Fruit fly (Drosophila melanogaster) whole organism, embryonic: ENCODE results near the gene ClC-c.

ENCODE experiments used
- CG10543 ChIP-seq: fragments of 200-800 bp; sonication (Bioruptor generic); optimal IDR thresholded peaks from 3 replicates; lab custom pipeline; 2017; ENCODE audit warnings: missing biosample characterization, mild to moderate bottlenecking, missing genetic modification characterization, moderate library complexity
- CG10979 ChIP-seq: fragments of 200-800 bp; sonication (Bioruptor generic); optimal IDR thresholded peaks from 2 replicates; lab custom pipeline; 2018; ENCODE audit warnings: missing biosample characterization, mild to moderate bottlenecking, missing genetic modification characterization, moderate library complexity
- CG11723 ChIP-seq: fragments of 200-800 bp; sonication (Bioruptor generic); optimal IDR thresholded peaks from 2 replicates; lab custom pipeline; 2017; ENCODE audit warnings: missing biosample characterization, mild to moderate bottlenecking, missing genetic modification characterization
- CG12236 ChIP-seq: fragments of 200-800 bp; sonication (Bioruptor generic); optimal IDR thresholded peaks from 2 replicates; lab custom pipeline; 2016; ENCODE audit warnings: missing biosample characterization, missing genetic modification characterization
- CG12299 ChIP-seq: fragments of 200-800 bp; sonication (Bioruptor generic); optimal IDR thresholded peaks from 2 replicates; lab custom pipeline; 2018; ENCODE audit warnings: missing biosample characterization, mild to moderate bottlenecking, missing genetic modification characterization
- CG1233 ChIP-seq: fragments of 200-800 bp; sonication (Bioruptor generic); optimal IDR thresholded peaks from 4 replicates; lab custom pipeline; 2018; ENCODE audit warnings: missing biosample characterization, mild to moderate bottlenecking, missing genetic modification characterization
- CG13123 ChIP-seq: fragments of 200-800 bp; sonication (Bioruptor generic); optimal IDR thresholded peaks from 2 replicates; lab custom pipeline; 2016; ENCODE audit warnings: missing biosample characterization, missing genetic modification characterization
- CG13894 ChIP-seq: fragments of 200-800 bp; sonication (Bioruptor generic); optimal IDR thresholded peaks from 3 replicates; lab custom pipeline; 2018; ENCODE audit warnings: missing biosample characterization, mild to moderate bottlenecking, missing genetic modification characterization, moderate library complexity
- CG14014 ChIP-seq: fragments of 200-800 bp; sonication (Bioruptor generic); IDR thresholded peaks from 2 replicates; pipeline ENCODE4 v1.3.6; 2022; ENCODE audit warnings: missing biosample characterization, missing genetic modification characterization
- CG14965 ChIP-seq: fragments of 200-800 bp; sonication (Bioruptor generic); optimal IDR thresholded peaks from 2 replicates; lab custom pipeline; 2016; ENCODE audit warnings: missing biosample characterization, missing genetic modification characterization, borderline replicate concordance
- CG15514 ChIP-seq: fragments of 200-800 bp; sonication (Bioruptor generic); optimal IDR thresholded peaks from 3 replicates; lab custom pipeline; 2017; ENCODE audit warnings: missing biosample characterization, missing genetic modification characterization, mild to moderate bottlenecking, moderate library complexity, missing genetic modification reagents
- CG1603 ChIP-seq: fragments of 200-800 bp; sonication (Bioruptor generic); optimal IDR thresholded peaks from 2 replicates; lab custom pipeline; 2019; ENCODE audit warnings: missing biosample characterization, mild to moderate bottlenecking, missing genetic modification characterization, moderate library complexity
- CG1647 ChIP-seq: fragments of 200-800 bp; sonication (Bioruptor generic); optimal IDR thresholded peaks from 3 replicates; lab custom pipeline; 2016; ENCODE audit warnings: missing biosample characterization, missing genetic modification characterization
- CG17802 ChIP-seq: fragments of 200-800 bp; sonication (Bioruptor generic); optimal IDR thresholded peaks from 2 replicates; lab custom pipeline; 2018; ENCODE audit warnings: missing biosample characterization, mild to moderate bottlenecking, missing genetic modification characterization, moderate library complexity
- CG18764 ChIP-seq: fragments of 200-800 bp; sonication (Bioruptor generic); optimal IDR thresholded peaks from 3 replicates; lab custom pipeline; 2016; ENCODE audit warnings: missing biosample characterization, missing genetic modification characterization
- CG34224 ChIP-seq: fragments of 200-800 bp; sonication (Bioruptor generic); IDR thresholded peaks from 3 replicates; pipeline ENCODE4 v1.3.6; 2022; ENCODE audit warnings: missing biosample characterization, missing genetic modification characterization; ENCODE audit not compliant: partially characterized antibody
- CG4282 ChIP-seq: fragments of 200-800 bp; sonication (Bioruptor generic); optimal IDR thresholded peaks from 2 replicates; lab custom pipeline; 2016; ENCODE audit warnings: missing biosample characterization, missing genetic modification characterization
- CG4854 ChIP-seq: fragments of 200-800 bp; sonication (Bioruptor generic); optimal IDR thresholded peaks from 2 replicates; lab custom pipeline; 2016; ENCODE audit warnings: missing biosample characterization, missing genetic modification characterization, inconsistent platforms
- CG9797 ChIP-seq: fragments of 200-800 bp; sonication (Bioruptor generic); optimal IDR thresholded peaks from 3 replicates; lab custom pipeline; 2018; ENCODE audit warnings: missing biosample characterization, mild to moderate bottlenecking, missing genetic modification characterization
- Ets97D ChIP-seq: fragments of 200-800 bp; sonication (Bioruptor generic); optimal IDR thresholded peaks from 3 replicates; lab custom pipeline; 2016; ENCODE audit warnings: missing biosample characterization, missing genetic modification characterization
- H2.0 ChIP-seq: fragments of 200-800 bp; sonication (Bioruptor generic); IDR thresholded peaks from 2 replicates; pipeline ENCODE4 v1.3.6; 2022; ENCODE audit warnings: missing biosample characterization, missing genetic modification characterization
- HLHmδ ChIP-seq: fragments of 200-800 bp; sonication (Bioruptor generic); optimal IDR thresholded peaks from 2 replicates; lab custom pipeline; 2018; ENCODE audit warnings: missing biosample characterization, mild to moderate bottlenecking, missing genetic modification characterization, moderate library complexity
- Hand ChIP-seq: fragments of 200-800 bp; sonication (Bioruptor generic); optimal IDR thresholded peaks from 2 replicates; lab custom pipeline; 2017; ENCODE audit warnings: mild to moderate bottlenecking, missing biosample characterization, missing genetic modification reagents, missing genetic modification characterization
- Jarid2 ChIP-seq: fragments of 200-800 bp; sonication (Bioruptor generic); optimal IDR thresholded peaks from 3 replicates; lab custom pipeline; 2017; ENCODE audit warnings: mild to moderate bottlenecking, missing biosample characterization, missing genetic modification reagents, missing genetic modification characterization
- Med ChIP-seq: fragments of 200-800 bp; sonication (Bioruptor generic); peaks from one replicate; lab custom pipeline; 2016; ENCODE audit warnings: missing biosample characterization, missing genetic modification characterization, mild to moderate bottlenecking, inconsistent platforms, moderate library complexity
- NC2α ChIP-seq: fragments of 200-800 bp; sonication (Bioruptor generic); optimal IDR thresholded peaks from 2 replicates; lab custom pipeline; 2016; ENCODE audit warnings: missing biosample characterization, missing genetic modification characterization
- Nf-YA ChIP-seq: fragments of 200-800 bp; sonication (Bioruptor generic); IDR thresholded peaks from 2 replicates; pipeline ENCODE4 v1.3.6; 2022; ENCODE audit warnings: missing biosample characterization, missing genetic modification characterization
- Nf-YC ChIP-seq: fragments of 200-800 bp; optimal IDR thresholded peaks from 3 replicates; lab custom pipeline; 2019; ENCODE audit warnings: missing biosample characterization, mild to moderate bottlenecking, missing genetic modification characterization, moderate library complexity
- al ChIP-seq: fragments of 200-800 bp; sonication (Bioruptor generic); IDR thresholded peaks from 2 replicates; pipeline ENCODE4 v1.3.6; 2022; ENCODE audit warnings: missing biosample characterization, missing genetic modification characterization
- cad ChIP-seq: fragments of >200 bp; optimal IDR thresholded peaks from 2 replicates; lab custom pipeline; 2017; ENCODE audit warnings: missing biosample characterization, missing genetic modification characterization
- chn ChIP-seq: fragments of 200-800 bp; sonication (Bioruptor generic); optimal IDR thresholded peaks from 2 replicates; lab custom pipeline; 2016; ENCODE audit warnings: missing biosample characterization, missing genetic modification characterization
- fru ChIP-seq: fragments of >200 bp; optimal IDR thresholded peaks from 2 replicates; lab custom pipeline; 2017
- gro ChIP-seq: fragments of 200-800 bp; sonication (Bioruptor generic); optimal IDR thresholded peaks from 2 replicates; lab custom pipeline; 2016; ENCODE audit warnings: missing biosample characterization, missing genetic modification characterization
- gsb-n ChIP-seq: fragments of 200-800 bp; sonication (Bioruptor generic); optimal IDR thresholded peaks from 3 replicates; lab custom pipeline; 2018; ENCODE audit warnings: missing biosample characterization, mild to moderate bottlenecking, missing genetic modification characterization
- hb ChIP-seq: fragments of 200-800 bp; sonication (Bioruptor generic); IDR thresholded peaks from 3 replicates; pipeline ENCODE4 v1.3.6; 2022; ENCODE audit warnings: missing biosample characterization, missing genetic modification characterization; ENCODE audit not compliant: partially characterized antibody
- inv ChIP-seq: fragments of 200-800 bp; sonication (Bioruptor generic); IDR thresholded peaks from 2 replicates; pipeline ENCODE4 v1.3.6; 2022; ENCODE audit warnings: missing biosample characterization, missing genetic modification characterization; ENCODE audit not compliant: partially characterized antibody
- kni ChIP-seq: fragments of 200-800 bp; sonication (Bioruptor generic); optimal IDR thresholded peaks from 3 replicates; lab custom pipeline; 2017; ENCODE audit warnings: mild to moderate bottlenecking, missing biosample characterization, missing genetic modification reagents, missing genetic modification characterization
- lmd ChIP-seq: fragments of 200-800 bp; sonication (Bioruptor generic); IDR thresholded peaks from 2 replicates; pipeline ENCODE4 v1.3.6; 2022; ENCODE audit warnings: missing biosample characterization, missing genetic modification characterization
- mam ChIP-seq: fragments of 200-800 bp; sonication (Bioruptor generic); optimal IDR thresholded peaks from 3 replicates; lab custom pipeline; 2016; ENCODE audit warnings: missing biosample characterization, missing genetic modification characterization
- nerfin-2 ChIP-seq: fragments of 200-800 bp; sonication (Bioruptor generic); IDR thresholded peaks from 2 replicates; pipeline ENCODE4 v1.3.6; 2022; ENCODE audit warnings: missing biosample characterization, missing genetic modification characterization; ENCODE audit not compliant: partially characterized antibody
- nmo ChIP-seq: fragments of 200-800 bp; sonication (Bioruptor generic); optimal IDR thresholded peaks from 2 replicates; lab custom pipeline; 2018; ENCODE audit warnings: missing biosample characterization, mild to moderate bottlenecking, missing genetic modification characterization, moderate library complexity
- row ChIP-seq: fragments of 200-800 bp; sonication (Bioruptor generic); IDR thresholded peaks from 3 replicates; pipeline ENCODE4 v1.3.6; 2022; ENCODE audit warnings: missing biosample characterization, missing genetic modification characterization
- sc ChIP-seq, 3 experiments: fragments of >200 bp in 2 of 3; fragments of 200-800 bp in 1 of 3; sonication (Bioruptor generic) in 1 of 3; optimal IDR thresholded peaks; 2 replicates in 2 of 3; 3 replicates in 1 of 3; lab custom pipeline; 2017; ENCODE audit warnings: mild to moderate bottlenecking in 1 of 3, missing biosample characterization in 1 of 3, missing genetic modification characterization in 1 of 3, missing genetic modification reagents in 1 of 3
- sens ChIP-seq: fragments of 200-800 bp; sonication (Bioruptor generic); peaks from one replicate; lab custom pipeline; 2016; ENCODE audit warnings: missing biosample characterization, missing genetic modification characterization
- slbo ChIP-seq: fragments of 200-800 bp; sonication (Bioruptor generic); IDR thresholded peaks from 2 replicates; pipeline ENCODE4 v1.3.6; 2022; ENCODE audit warnings: missing biosample characterization, missing genetic modification characterization
- stwl ChIP-seq: fragments of 200-800 bp; sonication (Bioruptor generic); optimal IDR thresholded peaks from 3 replicates; lab custom pipeline; 2018; ENCODE audit warnings: missing biosample characterization, mild to moderate bottlenecking, missing genetic modification characterization, moderate library complexity
- sug ChIP-seq: fragments of 200-800 bp; optimal IDR thresholded peaks from 2 replicates; lab custom pipeline; 2019; ENCODE audit warnings: missing biosample characterization, mild to moderate bottlenecking, missing genetic modification characterization, moderate library complexity
- ttk ChIP-seq: fragments of 200-800 bp; sonication (Bioruptor generic); IDR thresholded peaks from 2 replicates; pipeline ENCODE4 v2.1.2; 2022; ENCODE audit warnings: missing biosample characterization, missing genetic modification characterization
- tx ChIP-seq: fragments of 200-800 bp; sonication (Bioruptor generic); optimal IDR thresholded peaks from 2 replicates; lab custom pipeline; 2016; ENCODE audit warnings: missing biosample characterization, missing genetic modification characterization
- vfl ChIP-seq: fragments of 200-800 bp; sonication (Bioruptor generic); optimal IDR thresholded peaks from 2 replicates; lab custom pipeline; 2016; ENCODE audit warnings: missing biosample characterization, missing genetic modification characterization

Gene ClC-c

DNA sequence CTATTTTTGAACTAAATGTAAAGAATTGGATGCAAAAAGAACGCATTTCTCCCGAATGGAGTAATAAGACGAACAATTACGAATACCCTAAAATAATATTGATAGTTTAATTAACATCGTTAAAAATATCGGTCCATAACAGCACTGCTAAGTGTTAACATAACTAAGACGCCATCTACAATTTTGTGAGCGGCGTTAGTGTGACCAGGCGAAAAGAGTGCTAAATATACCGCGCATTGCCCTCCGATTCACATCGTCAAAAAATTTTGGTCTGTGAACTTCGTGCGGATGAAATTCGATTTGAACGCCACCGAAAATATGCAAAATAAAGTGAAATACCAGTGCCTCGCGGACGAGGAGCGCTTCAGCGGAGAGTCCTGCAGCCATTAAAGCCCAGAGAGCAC lies 38.5 kb upstream of the ClC-c start, which contains the start of gene Mbs (continued):
- peak; percentile 24; the same call in 1 of the 2 replicates for TF ChIP-seq inv
- peak; percentile 85 for TF ChIP-seq CG9797
- no peak for TF ChIP-seq mam (GFP tag; lab: Kevin White, UChicago)
- TF ChIP-seq sens (GFP tag; lab: Kevin White, UChicago) = peak; percentile 80
- 0 out of 2 replicates have a peak, but pooled peaks have one; percentile 6 for TF ChIP-seq ttk
- peak; percentile 31 for TF ChIP-seq Nf-YC (tag; lab: Kevin White, UChicago)
- no peak for TF ChIP-seq cad (GFP tag; lab: Kevin White, UChicago)
- TF ChIP-seq gsb-n = peak; percentile 36
- TF ChIP-seq CG18764 (GFP tag; lab: Kevin White, UChicago) = no peak
- TF ChIP-seq H2.0 = no peak
- TF ChIP-seq vfl = no peak
- peak; percentile 51 for TF ChIP-seq HLHmδ (GFP tag; lab: Kevin White, UChicago)
- peak; percentile 42; the same call in 1 of the 2 replicates for TF ChIP-seq slbo
- peak; percentile 47 for TF ChIP-seq CG13894 (tag; lab: Kevin White, UChicago)
- TF ChIP-seq Med (GFP tag; lab: Kevin White, UChicago) = peak; percentile 85
- TF ChIP-seq al (GFP tag; lab: Robert Waterston, UW) = no peak
- TF ChIP-seq CG12299 (tag; lab: Kevin White, UChicago) = no peak
- TF ChIP-seq sug (tag; lab: Kevin White, UChicago) = peak; percentile 18
- TF ChIP-seq CG13123 (GFP tag; lab: Kevin White, UChicago) = no peak
- peak; percentile 32; the same call in 1 of the 3 replicates for TF ChIP-seq row (GFP tag; lab: Robert Waterston, UW)
- TF ChIP-seq Nf-YA (GFP tag; lab: Robert Waterston, UW) = no peak
- no peak for TF ChIP-seq CG10979 (tag; lab: Kevin White, UChicago)
- TF ChIP-seq lmd = no peak
- peak; percentile 51 for TF ChIP-seq Jarid2
- TF ChIP-seq CG1233 (GFP tag; lab: Kevin White, UChicago) = peak; percentile 55
- TF ChIP-seq CG4282 (GFP tag; lab: Kevin White, UChicago) = no peak
- peak; percentile 43 for TF ChIP-seq stwl (tag; lab: Kevin White, UChicago)
- no peak for TF ChIP-seq CG14965 (GFP tag; lab: Kevin White, UChicago)
- TF ChIP-seq NC2α (GFP tag; lab: Kevin White, UChicago) = no peak
- no peak for TF ChIP-seq CG12236 (GFP tag; lab: Kevin White, UChicago)
- TF ChIP-seq tx = no peak
- TF ChIP-seq CG34224 (GFP tag; lab: Robert Waterston, UW) = peak; percentile 78
- no peak for TF ChIP-seq CG1647 (GFP tag; lab: Kevin White, UChicago)
- no peak for TF ChIP-seq CG11723 (GFP tag; lab: Kevin White, UChicago)
- TF ChIP-seq gro (GFP tag; lab: Kevin White, UChicago) = peak; percentile 16
- TF ChIP-seq Ets97D (GFP tag; lab: Kevin White, UChicago) = peak; percentile 27
- no peak for TF ChIP-seq fru (lab: Kevin White, UChicago)
- TF ChIP-seq CG4854 (GFP tag; lab: Kevin White, UChicago) = no peak
- 0 out of 2 replicates have a peak, but pooled peaks have one; percentile 7 for TF ChIP-seq nerfin-2 (GFP tag; lab: Robert Waterston, UW)
- no peak for TF ChIP-seq kni (GFP tag; lab: Kevin White, UChicago)
- TF ChIP-seq nmo (GFP tag; lab: Kevin White, UChicago) = no peak
- TF ChIP-seq CG1603 (tag; lab: Kevin White, UChicago) = peak; percentile 72
- TF ChIP-seq CG14014 (GFP tag; lab: Robert Waterston, UW) = no peak
- no peak for TF ChIP-seq sc (optimal IDR thresholded peaks at IDR 0.05; lab: Kevin White, UChicago)
- TF ChIP-seq sc (GFP tag; optimal IDR thresholded peaks at IDR 0.05; lab: Kevin White, UChicago) = no peak
- TF ChIP-seq CG10543 = peak; percentile 70
- TF ChIP-seq chn (GFP tag; lab: Kevin White, UChicago) = no peak
- TF ChIP-seq CG17802 = no peak
- TF ChIP-seq CG15514 = peak; percentile 66
- TF ChIP-seq Hand (GFP tag; lab: Kevin White, UChicago) = no peak
- peak; percentile 51; the same call in 2 of the 3 replicates for TF ChIP-seq hb (GFP tag; lab: Robert Waterston, UW)
